Fruit fly (Drosophila melanogaster): ENCODE results near the gene Fdx1.

- no peak for TF ChIP-seq ey (GFP tag; optimal IDR thresholded peaks at IDR 0.05)
- TF ChIP-seq Mio (GFP tag; optimal IDR thresholded peaks at IDR 0.05), result no peak
- no peak for TF ChIP-seq sv (GFP tag; optimal IDR thresholded peaks at IDR 0.05)
- no peak for TF ChIP-seq N (GFP tag; optimal IDR thresholded peaks at IDR 0.05)
- no peak for TF ChIP-seq GATAd (GFP tag; optimal IDR thresholded peaks at IDR 0.05)
- no peak for TF ChIP-seq CrebA (GFP tag; optimal IDR thresholded peaks at IDR 0.05; ENCODE audit: borderline replicate concordance)
- TF ChIP-seq Dfd (GFP tag; optimal IDR thresholded peaks at IDR 0.05), result no peak
- TF ChIP-seq fru (GFP tag; optimal IDR thresholded peaks at IDR 0.05), result no peak
- TF ChIP-seq usp (GFP tag; optimal IDR thresholded peaks at IDR 0.05), result no peak
- no peak for TF ChIP-seq pan (optimal IDR thresholded peaks at IDR 0.05)
Measured at dm6 chr3L:9339021-9339420, 32.0 kb downstream of the Fdx1 start.
